Worm (Caenorhabditis elegans): ENCODE results near the gene tbc-13.

Gene tbc-13

ce11 chrX:12463504-12463903 is 21.3 kb upstream of the tbc-13 start, which contains the start of gene T18D3.5:
Gene T18D3.5, plus strand, starts transcription at chrX:12463804.
- TF ChIP-seq M03D4.4 (tag; optimal IDR thresholded peaks at IDR 0.05) (no peak), drap-1 (GFP tag; optimal IDR thresholded peaks at IDR 0.05) (no peak), zip-8 (tag; optimal IDR thresholded peaks at IDR 0.05) (no peak), pha-4 (tag; optimal IDR thresholded peaks at IDR 0.05) (no peak), ztf-11 (tag; optimal IDR thresholded peaks at IDR 0.05) (no peak), mab-5 (tag; optimal IDR thresholded peaks at IDR 0.05) (no peak), nhr-2 (tag; optimal IDR thresholded peaks at IDR 0.05) (no peak), ceh-83 (GFP tag; optimal IDR thresholded peaks at IDR 0.05) (no peak), hlh-1 (tag; optimal IDR thresholded peaks at IDR 0.05) (no peak), nhr-28 (tag; optimal IDR thresholded peaks at IDR 0.05) (no peak), lin-13 (tag; optimal IDR thresholded peaks at IDR 0.05) (no peak), sptf-1 (tag; optimal IDR thresholded peaks at IDR 0.05) (no peak), mls-2 (tag; optimal IDR thresholded peaks at IDR 0.05) (no peak), elt-1 (tag; optimal IDR thresholded peaks at IDR 0.05; ENCODE audit: borderline replicate concordance, insufficient read depth) (no peak), ceh-43 (GFP tag; optimal IDR thresholded peaks at IDR 0.05) (no peak), unc-62 (GFP tag; optimal IDR thresholded peaks at IDR 0.05) (no peak)

ce11 chrX:12466769-12467168 is 18.1 kb upstream of the tbc-13 start, which contains the start of gene cdf-2:
Gene cdf-2, minus strand, starts transcription at chrX:12466917.
- TF ChIP-seq ceh-43 (GFP tag; optimal IDR thresholded peaks at IDR 0.05) (no peak), snpc-4 (tag; optimal IDR thresholded peaks at IDR 0.05) (no peak), sem-2 (GFP tag; optimal IDR thresholded peaks at IDR 0.05) (no peak), mab-5 (tag; optimal IDR thresholded peaks at IDR 0.05) (no peak), lin-13 (tag; optimal IDR thresholded peaks at IDR 0.05) (no peak), mls-2 (tag; optimal IDR thresholded peaks at IDR 0.05) (no peak), hlh-1 (tag; optimal IDR thresholded peaks at IDR 0.05) (no peak), elt-3 (tag; optimal IDR thresholded peaks at IDR 0.05) (no peak), ces-1 (GFP tag; optimal IDR thresholded peaks at IDR 0.05) (no peak), unc-39 (tag; optimal IDR thresholded peaks at IDR 0.05) (no peak), drap-1 (GFP tag; optimal IDR thresholded peaks at IDR 0.05) (no peak), nhr-28 (tag; optimal IDR thresholded peaks at IDR 0.05) (no peak), ztf-11 (tag; optimal IDR thresholded peaks at IDR 0.05) (no peak), nhr-237 (tag; optimal IDR thresholded peaks at IDR 0.05) (no peak), tbx-8 (GFP tag; optimal IDR thresholded peaks at IDR 0.05) (no peak), blmp-1 (tag; optimal IDR thresholded peaks at IDR 0.05) (no peak), zip-8 (tag; optimal IDR thresholded peaks at IDR 0.05) (no peak), nhr-12 (tag; optimal IDR thresholded peaks at IDR 0.05) (no peak)

- TF ChIP-seq nhr-76 (tag; optimal IDR thresholded peaks at IDR 0.05), result no peak
- no peak for TF ChIP-seq nhr-2 (tag; optimal IDR thresholded peaks at IDR 0.05)
- peak; percentile 17 for TF ChIP-seq pha-4 (tag; optimal IDR thresholded peaks at IDR 0.05)
Observed at ce11 chrX:12467660-12468111, 17.2 kb upstream of the tbc-13 start, which contains the start of gene myo-2. Gene myo-2, plus strand, starts transcription at chrX:12468061.

ce11 chrX:12469846-12470245 is 15.0 kb upstream of the tbc-13 start:
- TF ChIP-seq elt-1 (tag; optimal IDR thresholded peaks at IDR 0.05; ENCODE audit: borderline replicate concordance, insufficient read depth), result no peak
- no peak for TF ChIP-seq lin-13 (tag; optimal IDR thresholded peaks at IDR 0.05)
- no peak for TF ChIP-seq mab-5 (tag; optimal IDR thresholded peaks at IDR 0.05)
- no peak for TF ChIP-seq elt-3 (tag; optimal IDR thresholded peaks at IDR 0.05)
- TF ChIP-seq cnd-1 (tag; optimal IDR thresholded peaks at IDR 0.05), result no peak
- no peak for TF ChIP-seq lsy-2 (tag; optimal IDR thresholded peaks at IDR 0.05)
- no peak for TF ChIP-seq flh-1 (GFP tag; optimal IDR thresholded peaks at IDR 0.05)
- no peak for TF ChIP-seq sem-2 (GFP tag; optimal IDR thresholded peaks at IDR 0.05)
- TF ChIP-seq mep-1 (tag; optimal IDR thresholded peaks at IDR 0.05), result no peak
- TF ChIP-seq ztf-11 (tag; optimal IDR thresholded peaks at IDR 0.05), result no peak
- no peak for TF ChIP-seq nhr-28 (tag; optimal IDR thresholded peaks at IDR 0.05)
- TF ChIP-seq mls-2 (tag; optimal IDR thresholded peaks at IDR 0.05), result no peak
- TF ChIP-seq nhr-76 (tag; optimal IDR thresholded peaks at IDR 0.05), result no peak

- no peak for TF ChIP-seq elt-1 (tag; optimal IDR thresholded peaks at IDR 0.05; ENCODE audit: borderline replicate concordance, insufficient read depth)
- TF ChIP-seq cnd-1 (tag; optimal IDR thresholded peaks at IDR 0.05), result no peak
- TF ChIP-seq ces-1 (GFP tag; optimal IDR thresholded peaks at IDR 0.05), result no peak
- TF ChIP-seq zip-8 (tag; optimal IDR thresholded peaks at IDR 0.05), result no peak
- no peak for TF ChIP-seq M03D4.4 (tag; optimal IDR thresholded peaks at IDR 0.05)
- no peak for TF ChIP-seq sem-2 (GFP tag; optimal IDR thresholded peaks at IDR 0.05)
- TF ChIP-seq nhr-237 (tag; optimal IDR thresholded peaks at IDR 0.05), result no peak
- no peak for TF ChIP-seq hlh-1 (tag; optimal IDR thresholded peaks at IDR 0.05)
- TF ChIP-seq ceh-43 (GFP tag; optimal IDR thresholded peaks at IDR 0.05), result no peak
Observed at ce11 chrX:12472232-12472631, 12.6 kb upstream of the tbc-13 start.

All from whole organism, mixed stage, embryonic.